Worm (Caenorhabditis elegans): Measurements from ENCODE around the gene cbp-1.

The cbp-1 gene

ce11 chrIII:9789083-9789482 is 22.8 kb downstream of the cbp-1 start:
- TF ChIP-seq Y105C5A.15 (GFP tag; IDR thresholded peaks at IDR 0.05) (no peak), cey-2 (tag; optimal IDR thresholded peaks at IDR 0.05; ENCODE audit: borderline replicate concordance, insufficient read depth) (no peak), daf-12 (tag; optimal IDR thresholded peaks at IDR 0.05) (no peak), mxl-3 (GFP tag; optimal IDR thresholded peaks at IDR 0.05) (no peak), zip-2 (tag; optimal IDR thresholded peaks at IDR 0.05) (no peak), lir-3 (tag; optimal IDR thresholded peaks at IDR 0.05) (no peak), unc-130 (GFP tag; optimal IDR thresholded peaks at IDR 0.05) (no peak), daf-16 (GFP tag; optimal IDR thresholded peaks at IDR 0.05) (no peak), daf-16 (tag; optimal IDR thresholded peaks at IDR 0.05) (no peak), lin-38 (GFP tag; IDR thresholded peaks at IDR 0.05) (no peak), mdt-29 (GFP tag; IDR thresholded peaks at IDR 0.05) (no peak), ces-1 (GFP tag; optimal IDR thresholded peaks at IDR 0.05) (no peak), T20F7.1 (GFP tag; optimal IDR thresholded peaks at IDR 0.05) (no peak), nhr-76 (tag; optimal IDR thresholded peaks at IDR 0.05) (no peak), ztf-7 (tag; optimal IDR thresholded peaks at IDR 0.05) (no peak), nhr-11 (tag; optimal IDR thresholded peaks at IDR 0.05) (no peak), ceh-82 (tag; optimal IDR thresholded peaks at IDR 0.05) (no peak), zfp-3 (GFP tag; conservative IDR thresholded peaks at IDR 0.05) (no peak)

DNA sequence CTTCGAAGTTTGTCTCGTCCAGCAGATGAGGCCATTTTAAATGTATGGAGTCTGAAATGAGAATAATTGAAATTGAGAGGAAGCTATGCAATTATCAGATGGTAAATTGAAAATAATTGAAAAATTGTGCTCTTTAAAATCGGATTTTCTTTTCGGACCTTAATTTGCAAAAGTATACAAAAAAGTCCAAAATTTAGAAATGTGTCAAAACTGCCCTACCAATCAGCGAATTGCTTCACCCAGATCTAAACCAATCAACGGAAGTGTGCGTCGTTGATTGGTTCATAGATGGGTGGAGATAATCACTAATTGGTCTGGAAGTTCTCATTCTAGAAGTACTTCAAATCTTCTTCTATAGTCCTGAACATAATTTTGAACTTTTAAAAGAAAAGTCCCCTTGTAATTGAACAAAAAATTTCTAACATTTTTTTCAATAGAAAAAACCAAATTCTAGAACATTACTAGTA is 23.3 kb downstream of the cbp-1 start, which contains the start of gene R10E11.5:
Gene R10E11.5, minus strand, starts transcription at position 51 of the 467 bp plus-strand sequence.
- no peak for TF ChIP-seq rbr-2 (tag; optimal IDR thresholded peaks at IDR 0.05)
- no peak for TF ChIP-seq ztf-7 (tag; optimal IDR thresholded peaks at IDR 0.05)
- TF ChIP-seq cey-2 (tag; optimal IDR thresholded peaks at IDR 0.05; ENCODE audit: borderline replicate concordance, insufficient read depth) = no peak
- TF ChIP-seq ztf-11 (tag; optimal IDR thresholded peaks at IDR 0.05) = no peak
- TF ChIP-seq lsy-2 (tag; optimal IDR thresholded peaks at IDR 0.05) = no peak
- no peak for TF ChIP-seq egl-43 (GFP tag; IDR thresholded peaks at IDR 0.05)
- no peak for TF ChIP-seq pqm-1 (tag; optimal IDR thresholded peaks at IDR 0.05)
- TF ChIP-seq nhr-42 (GFP tag; IDR thresholded peaks at IDR 0.05) = no peak

- TF ChIP-seq dpl-1 (GFP tag; optimal IDR thresholded peaks at IDR 0.05) (peak; percentile 79), unc-130 (GFP tag; optimal IDR thresholded peaks at IDR 0.05) (peak; percentile 62), T26A8.4 (GFP tag; IDR thresholded peaks at IDR 0.05) (no peak), daf-16 (GFP tag; optimal IDR thresholded peaks at IDR 0.05) (no peak), daf-16 (tag; optimal IDR thresholded peaks at IDR 0.05) (peak; percentile 23), attf-4 (tag; optimal IDR thresholded peaks at IDR 0.05) (no peak), unc-62 (GFP tag; optimal IDR thresholded peaks at IDR 0.05 in 1 of 2) (peak in 1 of 2 experiments; percentile 11), unc-62 (tag; optimal IDR thresholded peaks at IDR 0.05) (no peak), mes-2 (tag; optimal IDR thresholded peaks at IDR 0.05; ENCODE audit: poor library complexity, severe bottlenecking) (no peak), egl-27 (tag; optimal IDR thresholded peaks at IDR 0.05) (no peak), nhr-28 (tag; optimal IDR thresholded peaks at IDR 0.05) (peak; percentile 70)
Measured at ce11 chrIII:9793592-9794417, 27.5 kb downstream of the cbp-1 start, which contains the start of the genes R10E11.9 and mcm-6. R10E11.9 (minus strand) TSS chrIII:9793642. mcm-6 (plus strand) TSS chrIII:9794367.

- no peak for TF ChIP-seq Y75B8A.6 (GFP tag; IDR thresholded peaks at IDR 0.05)
- no peak for TF ChIP-seq lin-1 (GFP tag; IDR thresholded peaks at IDR 0.05)
- no peak for TF ChIP-seq ceh-82 (tag; optimal IDR thresholded peaks at IDR 0.05)
Measured at ce11 chrIII:9796448-9796847, 30.1 kb downstream of the cbp-1 start, which contains the start of gene srxa-10. srxa-10 (minus strand) TSS chrIII:9796548.

Measured in whole organism, L4 larva.